Fruit fly (Drosophila melanogaster): ENCODE measurements around the gene CG16989.
A peak's percentile ranks its signal among the peaks of the same experiment; 100 is the strongest.

Gene CG16989

DNA sequence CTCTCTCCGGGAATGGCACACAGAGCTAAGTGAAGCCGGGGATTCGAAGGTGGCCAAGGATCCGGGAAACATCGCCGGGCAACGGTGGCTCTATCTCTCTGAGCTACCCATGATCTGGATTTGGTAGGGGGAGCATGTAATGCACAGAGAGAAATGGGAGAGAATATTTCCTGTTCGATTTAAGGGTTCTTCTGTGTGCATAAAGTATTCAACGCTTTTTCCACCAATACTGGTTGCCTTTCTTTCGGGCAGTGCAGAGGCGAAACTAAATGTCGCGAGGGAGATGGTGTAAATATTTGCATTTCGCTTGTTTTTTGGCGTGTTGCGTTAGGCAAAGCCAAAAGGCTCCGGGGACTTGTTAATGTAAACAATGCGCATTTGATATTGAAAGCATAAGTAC is 49.0 kb downstream of the CG16989 start (continued):
- TF ChIP-seq dysf (GFP tag; IDR thresholded peaks at IDR 0.05) (peak; percentile 41; the same call in 1 of the 3 replicates), Kr (GFP tag; optimal IDR thresholded peaks at IDR 0.05) (no peak), CG32772 (GFP tag; IDR thresholded peaks at IDR 0.05) (0 out of 2 replicates have a peak, but pooled peaks have one; percentile 19), Blimp-1 (GFP tag; optimal IDR thresholded peaks at IDR 0.05) (peak; percentile 19), Sin3A (optimal IDR thresholded peaks at IDR 0.05) (no peak), CG18262 (tag; optimal IDR thresholded peaks at IDR 0.05) (peak; percentile 3), dati (GFP tag; IDR thresholded peaks at IDR 0.05) (no peak), dmrt99B (tag; optimal IDR thresholded peaks at IDR 0.05) (peak; percentile 48), Hr51 (GFP tag; optimal IDR thresholded peaks at IDR 0.05) (peak in 1 of 2 experiments; percentile 31), oc (tag; optimal IDR thresholded peaks at IDR 0.05) (peak; percentile 9), dpn (GFP tag; optimal IDR thresholded peaks at IDR 0.05) (peak in 1 of 2 experiments; percentile 7), HLH54F (GFP tag; optimal IDR thresholded peaks at IDR 0.05) (no peak), CG4820 (GFP tag; optimal IDR thresholded peaks at IDR 0.05) (no peak), HmgD (GFP tag; optimal IDR thresholded peaks at IDR 0.05) (no peak), Deaf1 (tag; optimal IDR thresholded peaks at IDR 0.05) (no peak), run (tag; optimal IDR thresholded peaks at IDR 0.05) (no peak), Neu2 (GFP tag; optimal IDR thresholded peaks at IDR 0.05; ENCODE audit: borderline replicate concordance) (no peak), hkb (optimal IDR thresholded peaks at IDR 0.05) (no peak), hkb (GFP tag; IDR thresholded peaks at IDR 0.05) (0 out of 2 replicates have a peak, but pooled peaks have one; percentile 30), Ptx1 (GFP tag; IDR thresholded peaks at IDR 0.05) (peak; percentile 49), az2 (GFP tag; optimal IDR thresholded peaks at IDR 0.05) (peak; percentile 12), CG12659 (GFP tag; optimal IDR thresholded peaks at IDR 0.05) (no peak), CG6654 (GFP tag; optimal IDR thresholded peaks at IDR 0.05) (no peak), CG17359 (tag; optimal IDR thresholded peaks at IDR 0.05) (peak; percentile 26), CkIIα-i1 (GFP tag; IDR thresholded peaks at IDR 0.05) (no peak), H15 (GFP tag; IDR thresholded peaks at IDR 0.05) (no peak), Ets65A (GFP tag) (peak; percentile 43), cad (GFP tag; optimal IDR thresholded peaks at IDR 0.05) (no peak), Xrp1 (GFP tag; IDR thresholded peaks at IDR 0.05) (peak; percentile 29; the same call in 1 of the 2 replicates), tx (GFP tag; optimal IDR thresholded peaks at IDR 0.05) (no peak), Oli (tag; optimal IDR thresholded peaks at IDR 0.05) (peak; percentile 19), CG8290 (GFP tag; optimal IDR thresholded peaks at IDR 0.05) (no peak), CG8290 (tag; optimal IDR thresholded peaks at IDR 0.05) (peak in 1 of 2 experiments; percentile 29), CG17385 (GFP tag; optimal IDR thresholded peaks at IDR 0.05) (peak; percentile 2), ssp (GFP tag; IDR thresholded peaks at IDR 0.05) (no peak), PHDP (tag; optimal IDR thresholded peaks at IDR 0.05) (peak; percentile 1), ci (GFP tag; IDR thresholded peaks at IDR 0.05) (peak; percentile 52; the same call in 2 of the 3 replicates), CG10366 (GFP tag; IDR thresholded peaks at IDR 0.05) (peak; percentile 11; the same call in 1 of the 2 replicates), jigr1 (GFP tag; IDR thresholded peaks at IDR 0.05) (no peak), CG1603 (tag; optimal IDR thresholded peaks at IDR 0.05) (peak; percentile 42), ranshi (GFP tag; IDR thresholded peaks at IDR 0.05) (peak; percentile 16; the same call in 1 of the 2 replicates), CG3281 (GFP tag; optimal IDR thresholded peaks at IDR 0.05) (no peak), CG10979 (tag; optimal IDR thresholded peaks at IDR 0.05) (peak; percentile 32), CG17829 (tag; optimal IDR thresholded peaks at IDR 0.05) (no peak), CG31441 (GFP tag; IDR thresholded peaks at IDR 0.05) (no peak), fd64A (GFP tag; optimal IDR thresholded peaks at IDR 0.05) (no peak), CG2712 (tag; optimal IDR thresholded peaks at IDR 0.05) (peak; percentile 12), nerfin-2 (GFP tag; IDR thresholded peaks at IDR 0.05; ENCODE audit: partially characterized antibody) (no peak), CG6813 (GFP tag; optimal IDR thresholded peaks at IDR 0.05) (peak; percentile 34), stc (GFP tag; IDR thresholded peaks at IDR 0.05) (no peak), MBD-R2 (GFP tag; IDR thresholded peaks at IDR 0.05) (no peak), CG12236 (GFP tag; optimal IDR thresholded peaks at IDR 0.05) (no peak)
